Worm (Caenorhabditis elegans): ENCODE measurements around the gene sri-74.
"Not testable (repeated sequence)": the region's sequence is repeated elsewhere in the genome, so short reads cannot be mapped to it uniquely, and the experiment has no call there.

The sri-74 gene

DNA sequence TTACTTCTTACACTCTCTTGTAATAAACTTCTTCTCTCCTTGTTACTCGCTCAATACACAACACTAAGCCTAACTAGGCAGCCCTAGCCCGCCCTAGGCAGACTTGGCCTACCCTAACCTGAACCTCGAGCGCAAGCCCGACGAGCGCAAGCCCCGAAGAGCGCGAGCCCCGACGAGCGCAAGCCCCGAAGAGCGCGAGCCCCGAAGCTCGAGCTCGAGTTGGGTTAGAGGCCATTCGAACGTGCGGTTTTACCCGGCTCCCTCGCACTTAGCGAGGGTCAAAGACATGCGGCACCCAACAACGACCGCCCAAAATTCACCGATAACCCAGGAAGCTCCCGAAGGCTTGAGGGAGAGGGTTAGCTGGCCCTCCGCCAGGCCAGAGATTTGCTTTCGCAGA is 26.6 kb downstream of the sri-74 start:
- peak; percentile 33; the same call in 1 of the 2 replicates for TF ChIP-seq ztf-29 (GFP tag; IDR thresholded peaks at IDR 0.05)
- TF ChIP-seq flt-1 (GFP tag; IDR thresholded peaks at IDR 0.05), result peak; percentile 39; the same call in 1 of the 2 replicates

DNA sequence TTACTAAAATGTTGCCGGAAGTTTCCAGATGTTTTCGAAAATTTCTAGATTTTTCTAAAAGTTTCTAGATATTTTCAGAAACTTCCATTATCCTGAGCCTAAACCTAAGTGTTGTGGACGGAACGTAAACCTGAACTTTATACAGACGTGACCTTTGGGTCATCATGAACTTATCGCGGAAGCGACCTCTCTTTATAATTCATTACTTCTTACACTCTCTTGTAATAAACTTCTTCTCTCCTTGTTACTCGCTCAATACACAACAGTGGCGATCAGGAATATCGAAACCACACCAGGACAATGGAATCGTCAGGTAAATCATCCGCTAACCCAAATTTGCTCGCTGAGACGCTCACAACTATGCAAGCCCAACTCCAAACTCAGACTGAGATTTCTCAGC is 29.3 kb downstream of the sri-74 start, which contains the start of gene K02F6.1:
TSS of gene K02F6.1 (plus strand) at position 301 of the 400 bp plus-strand sequence.
- not testable (repeated sequence) for TF ChIP-seq klf-2 (GFP tag; conservative IDR thresholded peaks at IDR 0.05); ref-1 (GFP tag; conservative IDR thresholded peaks at IDR 0.05); cog-1 (tag; optimal IDR thresholded peaks at IDR 0.05)

DNA sequence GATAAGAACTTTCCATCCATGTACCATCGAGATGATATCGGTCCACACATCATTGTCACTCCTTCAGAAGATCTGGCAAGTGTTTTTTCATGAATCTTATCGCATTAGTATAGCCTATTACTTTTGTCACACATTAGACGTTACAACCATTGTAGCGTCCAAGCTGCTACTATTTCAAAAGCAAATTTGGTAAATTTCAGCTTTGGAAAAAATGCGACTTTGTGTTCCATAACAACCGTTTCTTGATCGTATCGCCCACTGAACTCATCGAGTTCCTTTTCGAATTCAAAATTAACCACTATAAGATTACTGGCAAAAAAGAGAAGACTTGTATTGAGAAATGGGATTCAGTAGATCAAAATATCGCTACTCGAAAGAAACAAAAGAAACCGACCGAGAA is 29.9 kb downstream of the sri-74 start:
- TF ChIP-seq flt-1 (GFP tag; IDR thresholded peaks at IDR 0.05) (no peak), klf-2 (GFP tag; conservative IDR thresholded peaks at IDR 0.05) (no peak)

ce11 chrII:2545925-2546324 is 37.0 kb downstream of the sri-74 start, which contains the start of gene K02F6.3:
Gene K02F6.3, plus strand, starts transcription at chrII:2546225.
- no peak for TF ChIP-seq cog-1 (tag; optimal IDR thresholded peaks at IDR 0.05)

- no peak for TF ChIP-seq ztf-23 (GFP tag; IDR thresholded peaks at IDR 0.05)
These were observed 44.8 kb downstream of the sri-74 start, which contains the start of gene K02F6.4 for ce11 chrII:2538194-2538593. Gene K02F6.4, plus strand, starts transcription at chrII:2538494.

- TF ChIP-seq cog-1 (tag; optimal IDR thresholded peaks at IDR 0.05) (no peak), ztf-23 (GFP tag; IDR thresholded peaks at IDR 0.05) (no peak), med-1 (GFP tag; optimal IDR thresholded peaks at IDR 0.05; ENCODE audit: insufficient read depth) (no peak), flt-1 (GFP tag; IDR thresholded peaks at IDR 0.05) (no peak), ztf-29 (GFP tag; IDR thresholded peaks at IDR 0.05) (no peak), tab-1 (GFP tag; IDR thresholded peaks at IDR 0.05) (no peak), T22C8.4 (GFP tag; IDR thresholded peaks at IDR 0.05) (no peak), ref-1 (GFP tag; conservative IDR thresholded peaks at IDR 0.05) (no peak), klf-2 (GFP tag; conservative IDR thresholded peaks at IDR 0.05) (no peak)
These were observed 45.2 kb downstream of the sri-74 start, which contains the start of gene K02F6.7 for ce11 chrII:2537754-2538153. Gene K02F6.7, minus strand, starts transcription at chrII:2537854.

- not testable (repeated sequence) for TF ChIP-seq klf-2 (GFP tag; conservative IDR thresholded peaks at IDR 0.05); cog-1 (tag; optimal IDR thresholded peaks at IDR 0.05); T22C8.4 (GFP tag; IDR thresholded peaks at IDR 0.05)
These were observed 48.0 kb downstream of the sri-74 start, which contains the start of gene K02F6.8 for ce11 chrII:2534952-2535351. Gene K02F6.8, minus strand, starts transcription at chrII:2535052.

ce11 chrII:2534459-2534858 is 48.5 kb downstream of the sri-74 start, which contains the start of gene K02F6.5:
Gene K02F6.5, plus strand, starts transcription at chrII:2534759.
- not testable (repeated sequence) for TF ChIP-seq ztf-29 (GFP tag; IDR thresholded peaks at IDR 0.05); flt-1 (GFP tag; IDR thresholded peaks at IDR 0.05); med-1 (GFP tag; optimal IDR thresholded peaks at IDR 0.05; ENCODE audit: insufficient read depth)

All from whole organism, midembryonic.